Fruit fly (Drosophila melanogaster) whole organism, embryonic: ENCODE measurements around the gene Pgm1.

ENCODE experiments used
- Abd-B ChIP-seq: fragments of 200-800 bp; sonication (Bioruptor generic); optimal IDR thresholded peaks from 2 replicates; lab custom pipeline; 2018; ENCODE audit warnings: missing biosample characterization, mild to moderate bottlenecking, missing genetic modification characterization, moderate library complexity
- Adf1 ChIP-seq: fragments of 200-800 bp; sonication (Bioruptor generic); IDR thresholded peaks from 2 replicates; pipeline ENCODE4 v1.3.6; 2022; ENCODE audit warnings: missing biosample characterization, missing genetic modification characterization
- Atf3 ChIP-seq: fragments of 200-800 bp; sonication (Bioruptor generic); optimal IDR thresholded peaks from 3 replicates; lab custom pipeline; 2016; ENCODE audit warnings: missing biosample characterization, missing genetic modification characterization
- Bgb ChIP-seq: fragments of 200-800 bp; sonication (Bioruptor generic); IDR thresholded peaks from 2 replicates; pipeline ENCODE4 v1.3.6; 2022; ENCODE audit warnings: missing biosample characterization, missing genetic modification characterization; ENCODE audit not compliant: partially characterized antibody
- CG10147 ChIP-seq: fragments of 200-800 bp; sonication (Bioruptor generic); optimal IDR thresholded peaks from 2 replicates; lab custom pipeline; 2019; ENCODE audit warnings: missing biosample characterization, mild to moderate bottlenecking, missing genetic modification characterization, moderate library complexity
- CG10267 ChIP-seq: fragments of 200-800 bp; sonication (Bioruptor generic); optimal IDR thresholded peaks from 2 replicates; lab custom pipeline; 2018; ENCODE audit warnings: missing biosample characterization, mild to moderate bottlenecking, missing genetic modification characterization, moderate library complexity
- CG10274 ChIP-seq: fragments of 200-800 bp; sonication (Bioruptor generic); optimal IDR thresholded peaks from 3 replicates; lab custom pipeline; 2017; ENCODE audit warnings: missing biosample characterization, mild to moderate bottlenecking, missing genetic modification characterization
- CG10366 ChIP-seq: fragments of 200-800 bp; sonication (Bioruptor generic); IDR thresholded peaks from 2 replicates; pipeline ENCODE4 v1.3.6; 2022; ENCODE audit warnings: missing biosample characterization, missing genetic modification characterization
- CG11398 ChIP-seq: fragments of 200-800 bp; sonication (Bioruptor generic); optimal IDR thresholded peaks from 2 replicates; lab custom pipeline; 2016; ENCODE audit warnings: missing biosample characterization, missing genetic modification characterization
- CG11504 ChIP-seq: fragments of 200-800 bp; sonication (Bioruptor generic); optimal IDR thresholded peaks from 3 replicates; lab custom pipeline; 2019; ENCODE audit warnings: missing biosample characterization, mild to moderate bottlenecking, missing genetic modification characterization, moderate library complexity
- CG14667 ChIP-seq: fragments of 200-800 bp; sonication (Bioruptor generic); IDR thresholded peaks from 2 replicates; pipeline ENCODE4 v1.3.6; 2022; ENCODE audit warnings: missing biosample characterization, missing genetic modification characterization
- CG14710 ChIP-seq: fragments of 200-800 bp; sonication (Bioruptor generic); optimal IDR thresholded peaks from 3 replicates; lab custom pipeline; 2019; ENCODE audit warnings: missing biosample characterization, mild to moderate bottlenecking, missing genetic modification characterization, moderate library complexity
- CG1602 ChIP-seq: fragments of 200-800 bp; sonication (Bioruptor generic); optimal IDR thresholded peaks from 3 replicates; lab custom pipeline; 2016; ENCODE audit warnings: missing biosample characterization, missing genetic modification characterization
- CG17385 ChIP-seq: fragments of 200-800 bp; sonication (Bioruptor generic); optimal IDR thresholded peaks from 3 replicates; lab custom pipeline; 2018; ENCODE audit warnings: missing biosample characterization, mild to moderate bottlenecking, missing genetic modification characterization
- CG17612 ChIP-seq: fragments of 200-800 bp; sonication (Bioruptor generic); IDR thresholded peaks from 2 replicates; pipeline ENCODE4 v1.3.6; 2022; ENCODE audit warnings: missing biosample characterization, missing genetic modification characterization
- CG2678 ChIP-seq: fragments of 200-800 bp; sonication (Bioruptor generic); optimal IDR thresholded peaks from 3 replicates; lab custom pipeline; 2019; ENCODE audit warnings: missing biosample characterization, mild to moderate bottlenecking, missing genetic modification characterization, moderate library complexity
- CG30020 ChIP-seq: fragments of 200-800 bp; optimal IDR thresholded peaks from 2 replicates; lab custom pipeline; 2019; ENCODE audit warnings: missing biosample characterization, mild to moderate bottlenecking, missing genetic modification characterization, moderate library complexity
- CG30431 ChIP-seq: fragments of 200-800 bp; sonication (Bioruptor generic); optimal IDR thresholded peaks from 2 replicates; lab custom pipeline; 2017; ENCODE audit warnings: missing biosample characterization, missing genetic modification characterization
- CG3281 ChIP-seq: fragments of 200-800 bp; sonication (Bioruptor generic); optimal IDR thresholded peaks from 3 replicates; lab custom pipeline; 2017; ENCODE audit warnings: missing biosample characterization, mild to moderate bottlenecking, missing genetic modification characterization
- CG4424 ChIP-seq: fragments of 200-800 bp; sonication (Bioruptor generic); optimal IDR thresholded peaks from 3 replicates; lab custom pipeline; 2016; ENCODE audit warnings: missing biosample characterization, missing genetic modification characterization
- CG7271 ChIP-seq: fragments of 200-800 bp; sonication (Bioruptor generic); optimal IDR thresholded peaks from 2 replicates; lab custom pipeline; 2018; ENCODE audit warnings: missing biosample characterization, mild to moderate bottlenecking, missing genetic modification characterization, moderate library complexity
- Camta ChIP-seq: fragments of 200-800 bp; sonication (Bioruptor generic); optimal IDR thresholded peaks from 2 replicates; lab custom pipeline; 2016; ENCODE audit warnings: missing biosample characterization, missing genetic modification characterization
- CrebB ChIP-seq: fragments of 200-800 bp; sonication (Bioruptor generic); optimal IDR thresholded peaks from 3 replicates; lab custom pipeline; 2018; ENCODE audit warnings: missing biosample characterization, mild to moderate bottlenecking, missing genetic modification characterization
- D ChIP-seq, 2 experiments: fragments of 200-800 bp in 1 of 2; fragments of >200 bp in 1 of 2; sonication (Bioruptor generic) in 1 of 2; optimal IDR thresholded peaks; 2 replicates in 1 of 2; 3 replicates in 1 of 2; lab custom pipeline; 2017; ENCODE audit warnings: mild to moderate bottlenecking in 1 of 2, missing biosample characterization in 1 of 2, missing genetic modification characterization in 1 of 2, missing genetic modification reagents in 1 of 2
- Dad ChIP-seq: fragments of 200-800 bp; sonication (Bioruptor generic); optimal IDR thresholded peaks from 3 replicates; lab custom pipeline; 2016; ENCODE audit warnings: missing biosample characterization, missing genetic modification characterization
- Deaf1 ChIP-seq: fragments of 200-800 bp; optimal IDR thresholded peaks from 3 replicates; lab custom pipeline; 2019; ENCODE audit warnings: missing biosample characterization, mild to moderate bottlenecking, missing genetic modification characterization, moderate library complexity
- Dfd ChIP-seq, 2 experiments: fragments of >200 bp; optimal IDR thresholded peaks; 2 replicates each; lab custom pipeline; 2017; ENCODE audit warnings: missing biosample characterization in 2 of 2, missing genetic modification characterization in 2 of 2
- Dp ChIP-seq: fragments of 200-800 bp; sonication (Bioruptor generic); optimal IDR thresholded peaks from 2 replicates; lab custom pipeline; 2018; ENCODE audit warnings: missing biosample characterization, mild to moderate bottlenecking, missing genetic modification characterization, moderate library complexity
- Drgx ChIP-seq: fragments of 200-800 bp; sonication (Bioruptor generic); IDR thresholded peaks from 2 replicates; pipeline ENCODE4 v1.3.6; 2022; ENCODE audit warnings: missing biosample characterization, missing genetic modification characterization
- Ets65A ChIP-seq: fragments of 200-800 bp; sonication (Bioruptor generic); peaks from one replicate; lab custom pipeline; 2016; ENCODE audit warnings: missing biosample characterization, missing genetic modification characterization
- Gug ChIP-seq: fragments of 200-800 bp; sonication (Bioruptor generic); IDR thresholded peaks from 4 replicates; pipeline ENCODE4 v1.3.6; 2022; ENCODE audit warnings: missing biosample characterization, missing genetic modification characterization
- HLH4C ChIP-seq: fragments of 200-800 bp; sonication (Bioruptor generic); IDR thresholded peaks from 3 replicates; pipeline ENCODE4 v1.3.6; 2022; ENCODE audit warnings: missing biosample characterization, missing genetic modification characterization; ENCODE audit not compliant: partially characterized antibody
- Hmr ChIP-seq: fragments of 200-800 bp; sonication (Bioruptor generic); optimal IDR thresholded peaks from 3 replicates; lab custom pipeline; 2017; ENCODE audit warnings: mild to moderate bottlenecking, missing biosample characterization, missing genetic modification reagents, missing genetic modification characterization
- Kr ChIP-seq: fragments of 200-800 bp; sonication (Bioruptor generic); optimal IDR thresholded peaks from 2 replicates; lab custom pipeline; 2017; ENCODE audit warnings: missing biosample characterization, mild to moderate bottlenecking, missing genetic modification characterization
- Max ChIP-seq: fragments of 200-800 bp; sonication (Bioruptor generic); optimal IDR thresholded peaks from 2 replicates; lab custom pipeline; 2016; ENCODE audit warnings: missing biosample characterization, mild to moderate bottlenecking, missing genetic modification characterization
- aop ChIP-seq: fragments of 200-800 bp; sonication (Bioruptor generic); IDR thresholded peaks from 2 replicates; pipeline ENCODE4 v1.3.6; 2022; ENCODE audit warnings: missing biosample characterization, missing genetic modification characterization
- bbx ChIP-seq: fragments of 200-800 bp; sonication (Bioruptor generic); IDR thresholded peaks from 2 replicates; pipeline ENCODE4 v1.3.6; 2022; ENCODE audit warnings: missing biosample characterization, missing genetic modification characterization; ENCODE audit not compliant: partially characterized antibody
- bcd ChIP-seq: fragments of 200-800 bp; sonication (Bioruptor generic); optimal IDR thresholded peaks from 2 replicates; lab custom pipeline; 2017; ENCODE audit warnings: missing biosample characterization, mild to moderate bottlenecking, missing genetic modification characterization
- cg ChIP-seq: fragments of 200-800 bp; sonication (Bioruptor generic); optimal IDR thresholded peaks from 3 replicates; lab custom pipeline; 2019; ENCODE audit warnings: missing biosample characterization, mild to moderate bottlenecking, missing genetic modification characterization, moderate library complexity
- chm ChIP-seq: fragments of 200-800 bp; sonication (Bioruptor generic); IDR thresholded peaks from 2 replicates; pipeline ENCODE4 v1.3.6; 2022; ENCODE audit warnings: missing biosample characterization, missing genetic modification characterization
- dan ChIP-seq: fragments of 200-800 bp; sonication (Bioruptor generic); IDR thresholded peaks from 2 replicates; pipeline ENCODE4 v1.3.6; 2022; ENCODE audit warnings: missing biosample characterization, missing genetic modification characterization
- dmrt99B ChIP-seq: fragments of 200-800 bp; sonication (Bioruptor generic); optimal IDR thresholded peaks from 2 replicates; lab custom pipeline; 2018; ENCODE audit warnings: missing biosample characterization, mild to moderate bottlenecking, missing genetic modification characterization, moderate library complexity
- hbn ChIP-seq: fragments of 200-800 bp; sonication (Bioruptor generic); IDR thresholded peaks from 2 replicates; pipeline ENCODE4 v1.3.6; 2022; ENCODE audit warnings: missing biosample characterization, missing genetic modification characterization; ENCODE audit not compliant: partially characterized antibody
- jigr1 ChIP-seq: fragments of 200-800 bp; sonication (Bioruptor generic); IDR thresholded peaks from 3 replicates; pipeline ENCODE4 v1.3.6; 2022; ENCODE audit warnings: missing biosample characterization, missing genetic modification characterization
- nerfin-2 ChIP-seq: fragments of 200-800 bp; sonication (Bioruptor generic); IDR thresholded peaks from 2 replicates; pipeline ENCODE4 v1.3.6; 2022; ENCODE audit warnings: missing biosample characterization, missing genetic modification characterization; ENCODE audit not compliant: partially characterized antibody
- org-1 ChIP-seq: fragments of 200-800 bp; sonication (Bioruptor generic); optimal IDR thresholded peaks from 2 replicates; lab custom pipeline; 2017; ENCODE audit warnings: missing biosample characterization, missing genetic modification characterization
- stc ChIP-seq: fragments of 200-800 bp; sonication (Bioruptor generic); IDR thresholded peaks from 2 replicates; pipeline ENCODE4 v1.3.6; 2022; ENCODE audit warnings: missing biosample characterization, missing genetic modification characterization
- tna ChIP-seq: fragments of 200-800 bp; sonication (Bioruptor generic); IDR thresholded peaks from 2 replicates; pipeline ENCODE4 v1.3.6; 2022; ENCODE audit warnings: missing biosample characterization, missing genetic modification characterization; ENCODE audit not compliant: partially characterized antibody
- trem ChIP-seq: fragments of 200-800 bp; optimal IDR thresholded peaks from 3 replicates; lab custom pipeline; 2019; ENCODE audit warnings: missing biosample characterization, mild to moderate bottlenecking, missing genetic modification characterization, moderate library complexity
- tx ChIP-seq: fragments of 200-800 bp; sonication (Bioruptor generic); optimal IDR thresholded peaks from 2 replicates; lab custom pipeline; 2016; ENCODE audit warnings: missing biosample characterization, missing genetic modification characterization
- vvl ChIP-seq: fragments of 200-800 bp; sonication (Bioruptor generic); IDR thresholded peaks from 2 replicates; pipeline ENCODE4 v1.3.6; 2022; ENCODE audit warnings: missing biosample characterization, missing genetic modification characterization

Pgm1 gene

DNA sequence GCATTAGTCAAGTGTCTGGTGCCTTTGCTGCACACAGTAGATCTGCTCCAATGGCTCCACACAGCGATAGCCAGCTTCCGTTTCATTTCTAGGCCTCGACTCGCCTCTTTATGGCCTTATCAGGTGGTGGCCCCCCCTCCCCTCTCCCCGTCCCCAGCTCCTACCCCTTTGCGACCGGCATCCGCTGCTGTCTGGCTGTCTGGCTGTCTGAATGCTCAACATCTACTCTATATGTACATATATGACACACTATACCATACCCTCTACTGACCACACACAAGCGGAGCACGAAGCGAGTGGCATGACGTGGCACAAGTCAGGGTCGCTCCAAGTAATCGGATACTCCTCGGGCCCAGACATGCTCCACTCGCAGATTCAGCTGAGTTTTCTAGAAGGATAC is 30.0 kb upstream of the Pgm1 start (continued):
- TF ChIP-seq CG14667 (GFP tag; lab: Robert Waterston, UW) (no peak), chm (GFP tag; lab: Robert Waterston, UW) (no peak), Hmr (GFP tag; lab: Kevin White, UChicago) (no peak), CG3281 (GFP tag; lab: Kevin White, UChicago) (no peak), CG10274 (GFP tag; lab: Kevin White, UChicago) (no peak), Gug (GFP tag; lab: Robert Waterston, UW) (no peak), Drgx (GFP tag; lab: Robert Waterston, UW) (peak; percentile 13; the same call in 1 of the 2 replicates), tx (GFP tag; lab: Kevin White, UChicago) (no peak), CG10366 (GFP tag; lab: Robert Waterston, UW) (no peak), dan (GFP tag; lab: Robert Waterston, UW) (no peak), D (optimal IDR thresholded peaks at IDR 0.05; lab: Kevin White, UChicago) (no peak), D (GFP tag; optimal IDR thresholded peaks at IDR 0.05; lab: Kevin White, UChicago) (no peak), HLH4C (GFP tag; lab: Robert Waterston, UW) (peak; percentile 78), Ets65A (GFP tag; lab: Kevin White, UChicago) (no peak), CG7271 (no peak), Bgb (peak; percentile 61), CG14710 (tag; lab: Kevin White, UChicago) (no peak), CG11504 (tag; lab: Kevin White, UChicago) (no peak), hbn (GFP tag; lab: Robert Waterston, UW) (no peak), CG30020 (tag; lab: Kevin White, UChicago) (no peak), CG10267 (tag; lab: Kevin White, UChicago) (no peak), CG2678 (tag; lab: Kevin White, UChicago) (no peak), jigr1 (no peak), Deaf1 (tag; lab: Kevin White, UChicago) (no peak), tna (GFP tag; lab: Robert Waterston, UW) (peak; percentile 77), bbx (GFP tag; lab: Robert Waterston, UW) (0 out of 2 replicates have a peak, but pooled peaks have one; percentile 23), CG30431 (no peak), CG17612 (GFP tag; lab: Robert Waterston, UW) (no peak), aop (no peak), bcd (GFP tag; lab: Kevin White, UChicago) (no peak), nerfin-2 (GFP tag; lab: Robert Waterston, UW) (peak; percentile 58), Dfd (GFP tag; optimal IDR thresholded peaks at IDR 0.05; lab: Kevin White, UChicago) (no peak), dmrt99B (no peak), CG10147 (GFP tag; lab: Kevin White, UChicago) (no peak), org-1 (GFP tag; lab: Kevin White, UChicago) (no peak), stc (GFP tag; lab: Robert Waterston, UW) (no peak), Dad (GFP tag; lab: Kevin White, UChicago) (no peak), cg (GFP tag; lab: Kevin White, UChicago) (no peak), Abd-B (no peak), CG11398 (GFP tag; lab: Kevin White, UChicago) (no peak), CG4424 (GFP tag; lab: Kevin White, UChicago) (no peak), Camta (GFP tag; lab: Kevin White, UChicago) (no peak), Atf3 (no peak), CrebB (no peak), Dp (GFP tag; lab: Kevin White, UChicago) (no peak), vvl (GFP tag; lab: Robert Waterston, UW) (no peak), CG17385 (GFP tag; lab: Kevin White, UChicago) (no peak), trem (tag; lab: Kevin White, UChicago) (no peak), Max (GFP tag; lab: Kevin White, UChicago) (no peak), Adf1 (GFP tag; lab: Robert Waterston, UW) (no peak), CG1602 (no peak), Kr (GFP tag; lab: Kevin White, UChicago) (no peak)
